Fruit fly (Drosophila melanogaster) whole organism, embryonic: ENCODE results near the gene ghi.

Source experiments
- Adf1 ChIP-seq: fragments of 200-800 bp; sonication (Bioruptor generic); IDR thresholded peaks from 2 replicates; pipeline ENCODE4 v1.3.6; 2022; ENCODE audit warnings: missing biosample characterization, missing genetic modification characterization
- B-H1 ChIP-seq: fragments of 200-800 bp; sonication (Bioruptor generic); IDR thresholded peaks from 3 replicates; pipeline ENCODE4 v1.3.6; 2022; ENCODE audit warnings: missing biosample characterization, missing genetic modification characterization
- Blimp-1 ChIP-seq: fragments of 200-800 bp; sonication (Bioruptor generic); optimal IDR thresholded peaks from 3 replicates; lab custom pipeline; 2018; ENCODE audit warnings: missing biosample characterization, missing genetic modification characterization, mild to moderate bottlenecking, moderate library complexity, missing genetic modification reagents
- C15 ChIP-seq: fragments of 200-800 bp; sonication (Bioruptor generic); IDR thresholded peaks from 3 replicates; pipeline ENCODE4 v1.3.6; 2022; ENCODE audit warnings: missing biosample characterization, missing genetic modification characterization
- CG11398 ChIP-seq: fragments of 200-800 bp; sonication (Bioruptor generic); optimal IDR thresholded peaks from 2 replicates; lab custom pipeline; 2016; ENCODE audit warnings: missing biosample characterization, missing genetic modification characterization
- CG12659 ChIP-seq: fragments of 200-800 bp; sonication (Bioruptor generic); optimal IDR thresholded peaks from 3 replicates; lab custom pipeline; 2017; ENCODE audit warnings: mild to moderate bottlenecking, missing biosample characterization, missing genetic modification reagents, missing genetic modification characterization
- CG14860 ChIP-seq: fragments of 200-800 bp; sonication (Bioruptor generic); IDR thresholded peaks from 3 replicates; pipeline ENCODE4 v1.3.6; 2022; ENCODE audit warnings: missing biosample characterization, missing genetic modification characterization; ENCODE audit not compliant: partially characterized antibody
- CG15011 ChIP-seq: fragments of 200-800 bp; sonication (Bioruptor generic); optimal IDR thresholded peaks from 3 replicates; lab custom pipeline; 2018; ENCODE audit warnings: missing biosample characterization, mild to moderate bottlenecking, missing genetic modification characterization
- CG17385 ChIP-seq: fragments of 200-800 bp; sonication (Bioruptor generic); optimal IDR thresholded peaks from 3 replicates; lab custom pipeline; 2018; ENCODE audit warnings: missing biosample characterization, mild to moderate bottlenecking, missing genetic modification characterization
- CG2202 ChIP-seq: fragments of 200-800 bp; sonication (Bioruptor generic); optimal IDR thresholded peaks from 2 replicates; lab custom pipeline; 2018; ENCODE audit warnings: missing biosample characterization, mild to moderate bottlenecking, missing genetic modification characterization
- CG31388 ChIP-seq: fragments of 200-800 bp; sonication (Bioruptor generic); optimal IDR thresholded peaks from 2 replicates; lab custom pipeline; 2016; ENCODE audit warnings: missing biosample characterization, missing genetic modification characterization
- CG32767 ChIP-seq: fragments of 200-800 bp; sonication (Bioruptor generic); IDR thresholded peaks from 2 replicates; pipeline ENCODE4 v1.3.6; 2022; ENCODE audit warnings: missing biosample characterization, missing genetic modification characterization
- CG5953 ChIP-seq: fragments of 200-800 bp; sonication (Bioruptor generic); IDR thresholded peaks from 2 replicates; pipeline ENCODE4 v1.3.6; 2022; ENCODE audit warnings: missing biosample characterization, missing genetic modification characterization
- CG6175 ChIP-seq: fragments of 200-800 bp; sonication (Bioruptor generic); IDR thresholded peaks from 3 replicates; pipeline ENCODE4 v1.3.6; 2022; ENCODE audit warnings: missing biosample characterization, missing genetic modification characterization
- CG6765 ChIP-seq: fragments of 200-800 bp; sonication (Bioruptor generic); optimal IDR thresholded peaks from 3 replicates; lab custom pipeline; 2017; ENCODE audit warnings: missing biosample characterization, mild to moderate bottlenecking, missing genetic modification characterization
- CG7357 ChIP-seq: fragments of 200-800 bp; sonication (Bioruptor generic); IDR thresholded peaks from 3 replicates; pipeline ENCODE4 v1.3.6; 2022; ENCODE audit warnings: missing biosample characterization, missing genetic modification characterization
- CG7987 ChIP-seq: fragments of 200-800 bp; sonication (Bioruptor generic); optimal IDR thresholded peaks from 2 replicates; lab custom pipeline; 2018; ENCODE audit warnings: missing biosample characterization, mild to moderate bottlenecking, missing genetic modification characterization, moderate library complexity
- CG9797 ChIP-seq: fragments of 200-800 bp; sonication (Bioruptor generic); optimal IDR thresholded peaks from 3 replicates; lab custom pipeline; 2018; ENCODE audit warnings: missing biosample characterization, mild to moderate bottlenecking, missing genetic modification characterization
- Deaf1 ChIP-seq: fragments of 200-800 bp; optimal IDR thresholded peaks from 3 replicates; lab custom pipeline; 2019; ENCODE audit warnings: missing biosample characterization, mild to moderate bottlenecking, missing genetic modification characterization, moderate library complexity
- Dek ChIP-seq: fragments of 200-800 bp; sonication (Bioruptor generic); optimal IDR thresholded peaks from 3 replicates; lab custom pipeline; 2019; ENCODE audit warnings: missing biosample characterization, mild to moderate bottlenecking, missing genetic modification characterization, moderate library complexity
- Dip3 ChIP-seq: fragments of 200-800 bp; sonication (Bioruptor generic); optimal IDR thresholded peaks from 3 replicates; lab custom pipeline; 2016; ENCODE audit warnings: missing biosample characterization, missing genetic modification characterization
- ERR ChIP-seq: fragments of 200-800 bp; sonication (Bioruptor generic); optimal IDR thresholded peaks from 2 replicates; lab custom pipeline; 2016; ENCODE audit warnings: missing biosample characterization, missing genetic modification characterization
- Fer1 ChIP-seq: fragments of 200-800 bp; sonication (Bioruptor generic); optimal IDR thresholded peaks from 2 replicates; lab custom pipeline; 2017; ENCODE audit warnings: missing biosample characterization, mild to moderate bottlenecking, missing genetic modification characterization
- HLH4C ChIP-seq: fragments of 200-800 bp; sonication (Bioruptor generic); IDR thresholded peaks from 3 replicates; pipeline ENCODE4 v1.3.6; 2022; ENCODE audit warnings: missing biosample characterization, missing genetic modification characterization; ENCODE audit not compliant: partially characterized antibody
- NfI ChIP-seq: fragments of 200-800 bp; sonication (Bioruptor generic); optimal IDR thresholded peaks from 3 replicates; lab custom pipeline; 2018; ENCODE audit warnings: missing biosample characterization, mild to moderate bottlenecking, missing genetic modification characterization, moderate library complexity
- Rfx ChIP-seq: fragments of 200-800 bp; sonication (Bioruptor generic); IDR thresholded peaks from 2 replicates; pipeline ENCODE4 v1.3.6; 2022; ENCODE audit warnings: missing biosample characterization, missing genetic modification characterization
- Spps ChIP-seq: fragments of 200-800 bp; sonication (Bioruptor generic); optimal IDR thresholded peaks from 2 replicates; lab custom pipeline; 2018; ENCODE audit warnings: missing biosample characterization, mild to moderate bottlenecking, missing genetic modification characterization
- ac ChIP-seq: fragments of 200-800 bp; sonication (Bioruptor generic); optimal IDR thresholded peaks from 3 replicates; lab custom pipeline; 2017; ENCODE audit warnings: missing biosample characterization, mild to moderate bottlenecking, missing genetic modification characterization
- ase ChIP-seq: fragments of 200-800 bp; sonication (Bioruptor generic); IDR thresholded peaks from 3 replicates; pipeline ENCODE4 v1.3.6; 2022; ENCODE audit warnings: missing biosample characterization, missing genetic modification characterization
- bowl ChIP-seq: fragments of 200-800 bp; sonication (Bioruptor generic); IDR thresholded peaks from 2 replicates; pipeline ENCODE4 v1.3.6; 2022; ENCODE audit warnings: missing biosample characterization, missing genetic modification characterization
- br ChIP-seq: fragments of >200 bp; optimal IDR thresholded peaks from 2 replicates; lab custom pipeline; 2017
- crol ChIP-seq: fragments of 200-800 bp; sonication (Bioruptor generic); IDR thresholded peaks from 2 replicates; pipeline ENCODE4 v1.3.6; 2022; ENCODE audit warnings: missing biosample characterization, missing genetic modification characterization
- da ChIP-seq: fragments of 200-800 bp; sonication (Bioruptor generic); optimal IDR thresholded peaks from 2 replicates; lab custom pipeline; 2016; ENCODE audit warnings: missing biosample characterization, missing genetic modification characterization
- fu2 ChIP-seq: fragments of 200-800 bp; sonication (Bioruptor generic); optimal IDR thresholded peaks from 2 replicates; lab custom pipeline; 2016; ENCODE audit warnings: missing biosample characterization, missing genetic modification characterization
- gsb-n ChIP-seq: fragments of 200-800 bp; sonication (Bioruptor generic); optimal IDR thresholded peaks from 3 replicates; lab custom pipeline; 2018; ENCODE audit warnings: missing biosample characterization, mild to moderate bottlenecking, missing genetic modification characterization
- h ChIP-seq: fragments of >200 bp; optimal IDR thresholded peaks from 2 replicates; lab custom pipeline; 2017
- jing ChIP-seq: fragments of 200-800 bp; sonication (Bioruptor generic); optimal IDR thresholded peaks from 2 replicates; lab custom pipeline; 2018; ENCODE audit warnings: missing biosample characterization, mild to moderate bottlenecking, missing genetic modification characterization
- lola ChIP-seq, 3 experiments: fragments of >200 bp in 2 of 3; fragments of 200-800 bp in 1 of 3; sonication (Bioruptor generic) in 1 of 3; optimal IDR thresholded peaks; 2 replicates each; lab custom pipeline; 2017 to 2019; ENCODE audit warnings: missing biosample characterization in 3 of 3, missing genetic modification characterization in 3 of 3, mild to moderate bottlenecking in 1 of 3, moderate library complexity in 1 of 3
- nau ChIP-seq: fragments of 200-800 bp; sonication (Bioruptor generic); optimal IDR thresholded peaks from 3 replicates; lab custom pipeline; 2017; ENCODE audit warnings: missing biosample characterization, mild to moderate bottlenecking, missing genetic modification characterization, missing genetic modification reagents
- nerfin-2 ChIP-seq: fragments of 200-800 bp; sonication (Bioruptor generic); IDR thresholded peaks from 2 replicates; pipeline ENCODE4 v1.3.6; 2022; ENCODE audit warnings: missing biosample characterization, missing genetic modification characterization; ENCODE audit not compliant: partially characterized antibody
- ranshi ChIP-seq: fragments of 200-800 bp; sonication (Bioruptor generic); IDR thresholded peaks from 2 replicates; pipeline ENCODE4 v1.3.6; 2022; ENCODE audit warnings: missing biosample characterization, missing genetic modification characterization
- rib ChIP-seq: fragments of 200-800 bp; sonication (Bioruptor generic); IDR thresholded peaks from 2 replicates; pipeline ENCODE4 v1.3.6; 2022; ENCODE audit warnings: missing biosample characterization, missing genetic modification characterization
- so ChIP-seq: fragments of 200-800 bp; sonication (Bioruptor generic); IDR thresholded peaks from 3 replicates; pipeline ENCODE4 v1.3.6; 2022; ENCODE audit warnings: missing biosample characterization, missing genetic modification characterization
- sr ChIP-seq: fragments of 200-800 bp; sonication (Bioruptor generic); IDR thresholded peaks from 3 replicates; pipeline ENCODE4 v1.3.6; 2022; ENCODE audit warnings: missing biosample characterization, missing genetic modification characterization
- stc ChIP-seq: fragments of 200-800 bp; sonication (Bioruptor generic); IDR thresholded peaks from 2 replicates; pipeline ENCODE4 v1.3.6; 2022; ENCODE audit warnings: missing biosample characterization, missing genetic modification characterization
- stwl ChIP-seq: fragments of 200-800 bp; sonication (Bioruptor generic); optimal IDR thresholded peaks from 3 replicates; lab custom pipeline; 2018; ENCODE audit warnings: missing biosample characterization, mild to moderate bottlenecking, missing genetic modification characterization, moderate library complexity
- tio ChIP-seq: fragments of 200-800 bp; sonication (Bioruptor generic); optimal IDR thresholded peaks from 2 replicates; lab custom pipeline; 2017; ENCODE audit warnings: missing biosample characterization, missing genetic modification characterization, inconsistent platforms
- unpg ChIP-seq: fragments of 200-800 bp; sonication (Bioruptor generic); optimal IDR thresholded peaks from 3 replicates; lab custom pipeline; 2018; ENCODE audit warnings: missing biosample characterization, mild to moderate bottlenecking, missing genetic modification characterization, moderate library complexity

ghi gene

DNA sequence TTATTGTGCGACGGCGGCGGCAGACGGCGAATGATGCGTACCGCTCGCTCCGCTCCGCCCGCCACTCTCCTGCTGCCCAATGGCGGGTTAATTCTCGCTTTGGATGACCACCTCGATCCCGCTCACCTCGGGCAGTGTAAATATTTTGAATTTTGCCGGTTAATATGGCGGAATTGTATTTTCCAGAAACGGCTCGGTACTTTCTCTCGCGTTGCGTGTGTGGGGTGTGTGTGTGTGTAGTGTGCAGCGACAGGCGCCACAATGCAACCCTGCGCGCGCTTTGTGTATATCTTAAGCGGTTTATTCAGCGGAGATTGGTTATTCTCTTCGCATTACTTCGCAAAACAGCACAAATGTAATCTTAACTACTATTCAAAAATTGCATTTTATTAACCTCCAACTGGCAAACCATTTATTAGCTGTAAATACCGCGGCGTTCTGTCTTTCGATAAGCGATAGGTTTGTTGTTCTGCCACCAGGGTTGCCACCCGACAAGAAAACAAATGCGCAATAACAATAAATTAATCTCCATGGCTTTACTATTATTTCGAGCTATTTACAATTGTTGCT is 4.2 kb downstream of the ghi start, which contains the start of the genes phol and CG3552 (continued):
- no peak for TF ChIP-seq bowl (GFP tag; lab: Robert Waterston, UW)
- TF ChIP-seq stwl: peak; percentile 64
- no peak for TF ChIP-seq Spps (tag; lab: Kevin White, UChicago)
- no peak for TF ChIP-seq stc (GFP tag; lab: Robert Waterston, UW)
- TF ChIP-seq rib (GFP tag; lab: Robert Waterston, UW): no peak
- no peak for TF ChIP-seq nau (GFP tag; lab: Kevin White, UChicago)
- TF ChIP-seq CG5953 (GFP tag; lab: Robert Waterston, UW): no peak
- no peak for TF ChIP-seq Dip3 (GFP tag; lab: Kevin White, UChicago)
- no peak for TF ChIP-seq CG7987 (GFP tag; lab: Kevin White, UChicago)
- no peak for TF ChIP-seq Dek
- TF ChIP-seq CG6175 (GFP tag; lab: Robert Waterston, UW): no peak
- no peak for TF ChIP-seq jing (GFP tag; lab: Kevin White, UChicago)
- peak; percentile 44 for TF ChIP-seq CG9797 (GFP tag; lab: Kevin White, UChicago)
- TF ChIP-seq CG2202: no peak
- TF ChIP-seq gsb-n (tag; lab: Kevin White, UChicago): no peak
- no peak for TF ChIP-seq CG7357 (GFP tag; lab: Robert Waterston, UW)
- TF ChIP-seq CG12659 (GFP tag; lab: Kevin White, UChicago): peak; percentile 29
- TF ChIP-seq NfI (GFP tag; lab: Kevin White, UChicago): no peak
- no peak for TF ChIP-seq h (lab: Kevin White, UChicago)
- TF ChIP-seq fu2: peak; percentile 18
- no peak for TF ChIP-seq lola (GFP tag; optimal IDR thresholded peaks at IDR 0.05; lab: Kevin White, UChicago)
- no peak for TF ChIP-seq unpg (GFP tag; lab: Kevin White, UChicago)
- no peak for TF ChIP-seq Rfx
- TF ChIP-seq CG14860 (GFP tag; lab: Robert Waterston, UW): peak; percentile 52; the same call in 2 of the 3 replicates
- peak; percentile 29 for TF ChIP-seq CG17385
- TF ChIP-seq ac (GFP tag; lab: Kevin White, UChicago): no peak
- TF ChIP-seq CG31388 (GFP tag; lab: Kevin White, UChicago): no peak
- TF ChIP-seq CG15011 (GFP tag; lab: Kevin White, UChicago): no peak
- no peak for TF ChIP-seq sr
- no peak for TF ChIP-seq br (lab: Kevin White, UChicago)
- TF ChIP-seq HLH4C (GFP tag; lab: Robert Waterston, UW): no peak
- TF ChIP-seq CG6765 (GFP tag; lab: Kevin White, UChicago): no peak
- peak; percentile 78 for TF ChIP-seq CG32767 (GFP tag; lab: Robert Waterston, UW)
- no peak for TF ChIP-seq tio (GFP tag; lab: Kevin White, UChicago)
- TF ChIP-seq Deaf1 (tag; lab: Kevin White, UChicago): no peak
- no peak for TF ChIP-seq ERR (GFP tag; lab: Kevin White, UChicago)
- TF ChIP-seq C15: no peak
- TF ChIP-seq crol (GFP tag; lab: Robert Waterston, UW): peak; percentile 25; the same call in 1 of the 2 replicates
- no peak for TF ChIP-seq Blimp-1 (GFP tag; lab: Kevin White, UChicago)
- TF ChIP-seq nerfin-2 (GFP tag; lab: Robert Waterston, UW): no peak
- no peak for TF ChIP-seq ranshi (GFP tag; lab: Robert Waterston, UW)
- TF ChIP-seq Fer1: no peak
- TF ChIP-seq Adf1 (GFP tag; lab: Robert Waterston, UW): peak; percentile 48
- no peak for TF ChIP-seq ase (GFP tag; lab: Robert Waterston, UW)
- TF ChIP-seq so (GFP tag; lab: Robert Waterston, UW): no peak
- TF ChIP-seq da (GFP tag; lab: Kevin White, UChicago): no peak
- TF ChIP-seq CG11398 (GFP tag; lab: Kevin White, UChicago): no peak
- TF ChIP-seq B-H1: no peak
- TF ChIP-seq, all 482 proteins: peak for 115
